Worm (Caenorhabditis elegans) whole organism, mixed stage, embryonic: Measurements from ENCODE around the gene rskd-1.
A peak's percentile ranks its signal among the peaks of the same experiment; 100 is the strongest.

Experiments
- M03D4.4 ChIP-seq: sonication (generic microtip); optimal IDR thresholded peaks from 2 replicates; lab custom pipeline; 2017; ENCODE audit warnings: mild to moderate bottlenecking, missing genetic modification characterization, missing compliant biosample characterization
- bed-3 ChIP-seq: fragments of 200-800 bp; sonication (Bioruptor generic); optimal IDR thresholded peaks from 3 replicates; lab custom pipeline; 2018; ENCODE audit warnings: mild to moderate bottlenecking, missing genetic modification characterization, moderate library complexity, missing compliant biosample characterization
- blmp-1 ChIP-seq: fragments of 150-350 bp; optimal IDR thresholded peaks from 2 replicates; lab custom pipeline; 2014; ENCODE audit warnings: missing biosample characterization, missing genetic modification characterization
- ceh-39 ChIP-seq: fragments of 150-350 bp; optimal IDR thresholded peaks from 2 replicates; lab custom pipeline; 2014; ENCODE audit warnings: missing biosample characterization, missing genetic modification characterization
- ceh-43 ChIP-seq: fragments of 200-800 bp; sonication (Bioruptor generic); optimal IDR thresholded peaks from 2 replicates; lab custom pipeline; 2018; ENCODE audit warnings: mild to moderate bottlenecking, missing genetic modification characterization, moderate library complexity, missing compliant biosample characterization
- ceh-83 ChIP-seq: fragments of 200-800 bp; sonication (Bioruptor generic); optimal IDR thresholded peaks from 2 replicates; lab custom pipeline; 2018; ENCODE audit warnings: mild to moderate bottlenecking, missing genetic modification characterization, missing compliant biosample characterization
- ces-1 ChIP-seq: fragments of 150-350 bp; optimal IDR thresholded peaks from 2 replicates; lab custom pipeline; 2014; ENCODE audit warnings: missing biosample characterization, missing genetic modification reagents, missing genetic modification characterization
- cnd-1 ChIP-seq: fragments of 200-800 bp; sonication (Bioruptor generic); optimal IDR thresholded peaks from 2 replicates; lab custom pipeline; 2018; ENCODE audit warnings: mild to moderate bottlenecking, missing genetic modification characterization, missing compliant biosample characterization
- drap-1 ChIP-seq: fragments of 200-800 bp; sonication (Bioruptor generic); optimal IDR thresholded peaks from 3 replicates; lab custom pipeline; 2018; ENCODE audit warnings: mild to moderate bottlenecking, missing genetic modification characterization, missing compliant biosample characterization
- elt-1 ChIP-seq: sonication (generic microtip); optimal IDR thresholded peaks from 2 replicates; lab custom pipeline; 2017; ENCODE audit warnings: missing genetic modification characterization, mild to moderate bottlenecking, missing compliant biosample characterization, antibody characterized with exemption, moderate library complexity, borderline replicate concordance; ENCODE audit not compliant: insufficient read depth
- elt-3 ChIP-seq: fragments of 150-350 bp; optimal IDR thresholded peaks from 2 replicates; lab custom pipeline; 2014; ENCODE audit warnings: missing biosample characterization, missing genetic modification characterization
- flh-1 ChIP-seq: fragments of 200-800 bp; sonication (Bioruptor generic); optimal IDR thresholded peaks from 2 replicates; lab custom pipeline; 2018; ENCODE audit warnings: mild to moderate bottlenecking, missing genetic modification characterization, moderate library complexity, missing compliant biosample characterization
- ham-2 ChIP-seq: fragments of 200-800 bp; sonication (Bioruptor generic); optimal IDR thresholded peaks from 2 replicates; lab custom pipeline; 2018; ENCODE audit warnings: mild to moderate bottlenecking, missing genetic modification characterization, missing compliant biosample characterization
- hlh-1 ChIP-seq: fragments of 150-350 bp; optimal IDR thresholded peaks from 2 replicates; lab custom pipeline; 2014; ENCODE audit warnings: missing biosample characterization, missing genetic modification reagents, missing genetic modification characterization
- lin-13 ChIP-seq: fragments of 150-350 bp; optimal IDR thresholded peaks from 2 replicates; lab custom pipeline; 2014; ENCODE audit warnings: missing biosample characterization, missing genetic modification characterization
- lin-32 ChIP-seq: fragments of 200-800 bp; sonication (Bioruptor generic); optimal IDR thresholded peaks from 2 replicates; lab custom pipeline; 2018; ENCODE audit warnings: mild to moderate bottlenecking, missing genetic modification characterization, missing compliant biosample characterization
- mab-5 ChIP-seq: fragments of 150-350 bp; optimal IDR thresholded peaks from 2 replicates; lab custom pipeline; 2014; ENCODE audit warnings: missing biosample characterization, missing genetic modification characterization
- mep-1 ChIP-seq: fragments of 150-350 bp; optimal IDR thresholded peaks from 2 replicates; lab custom pipeline; 2017; ENCODE audit warnings: missing biosample characterization, missing genetic modification reagents, missing genetic modification characterization, inconsistent platforms
- mls-2 ChIP-seq: sonication (generic microtip); optimal IDR thresholded peaks from 2 replicates; lab custom pipeline; 2016; ENCODE audit warnings: mild to moderate bottlenecking, missing genetic modification characterization, moderate library complexity, missing compliant biosample characterization
- nhr-12 ChIP-seq: fragments of 150-350 bp; optimal IDR thresholded peaks from 2 replicates; lab custom pipeline; 2014; ENCODE audit warnings: missing biosample characterization, missing genetic modification characterization
- nhr-2 ChIP-seq: fragments of 150-350 bp; optimal IDR thresholded peaks from 2 replicates; lab custom pipeline; 2014; ENCODE audit warnings: missing biosample characterization, missing genetic modification characterization
- nhr-237 ChIP-seq: fragments of 150-350 bp; optimal IDR thresholded peaks from 2 replicates; lab custom pipeline; 2014; ENCODE audit warnings: missing biosample characterization, missing genetic modification characterization
- nhr-28 ChIP-seq: fragments of 150-350 bp; optimal IDR thresholded peaks from 2 replicates; lab custom pipeline; 2014; ENCODE audit warnings: missing biosample characterization, missing genetic modification characterization
- nhr-76 ChIP-seq: sonication (generic microtip); optimal IDR thresholded peaks from 2 replicates; lab custom pipeline; 2017; ENCODE audit warnings: missing biosample characterization, missing genetic modification characterization
- pha-4 ChIP-seq: fragments of 150-350 bp; optimal IDR thresholded peaks from 2 replicates; lab custom pipeline; 2018; ENCODE audit warnings: missing biosample characterization, missing genetic modification reagents, missing genetic modification characterization
- sem-2 ChIP-seq: fragments of 200-800 bp; sonication (Bioruptor generic); optimal IDR thresholded peaks from 2 replicates; lab custom pipeline; 2018; ENCODE audit warnings: mild to moderate bottlenecking, missing genetic modification characterization, missing compliant biosample characterization
- snpc-4 ChIP-seq: fragments of 150-350 bp; optimal IDR thresholded peaks from 2 replicates; lab custom pipeline; 2014; ENCODE audit warnings: missing biosample characterization, missing genetic modification characterization
- sptf-1 ChIP-seq: sonication (generic microtip); optimal IDR thresholded peaks from 2 replicates; lab custom pipeline; 2017; ENCODE audit warnings: mild to moderate bottlenecking, missing genetic modification characterization, moderate library complexity, missing compliant biosample characterization
- tbx-8 ChIP-seq: fragments of 200-800 bp; sonication (Bioruptor generic); optimal IDR thresholded peaks from 2 replicates; lab custom pipeline; 2018; ENCODE audit warnings: mild to moderate bottlenecking, missing genetic modification characterization, moderate library complexity, missing compliant biosample characterization
- unc-120 ChIP-seq: sonication (generic microtip); optimal IDR thresholded peaks from 2 replicates; lab custom pipeline; 2017; ENCODE audit warnings: missing genetic modification characterization, missing compliant biosample characterization; ENCODE audit not compliant: poor library complexity, severe bottlenecking
- unc-39 ChIP-seq: fragments of 150-350 bp; optimal IDR thresholded peaks from 2 replicates; lab custom pipeline; 2014; ENCODE audit warnings: missing biosample characterization, missing genetic modification characterization
- unc-62 ChIP-seq: fragments of 150-350 bp; optimal IDR thresholded peaks from 2 replicates; lab custom pipeline; 2014; ENCODE audit warnings: missing biosample characterization, missing genetic modification reagents, missing genetic modification characterization
- zip-8 ChIP-seq: fragments of 150-350 bp; optimal IDR thresholded peaks from 2 replicates; lab custom pipeline; 2014; ENCODE audit warnings: missing biosample characterization, missing genetic modification characterization
- ztf-11 ChIP-seq: fragments of 150-350 bp; optimal IDR thresholded peaks from 2 replicates; lab custom pipeline; 2014; ENCODE audit warnings: missing biosample characterization, missing genetic modification characterization

Gene rskd-1

DNA sequence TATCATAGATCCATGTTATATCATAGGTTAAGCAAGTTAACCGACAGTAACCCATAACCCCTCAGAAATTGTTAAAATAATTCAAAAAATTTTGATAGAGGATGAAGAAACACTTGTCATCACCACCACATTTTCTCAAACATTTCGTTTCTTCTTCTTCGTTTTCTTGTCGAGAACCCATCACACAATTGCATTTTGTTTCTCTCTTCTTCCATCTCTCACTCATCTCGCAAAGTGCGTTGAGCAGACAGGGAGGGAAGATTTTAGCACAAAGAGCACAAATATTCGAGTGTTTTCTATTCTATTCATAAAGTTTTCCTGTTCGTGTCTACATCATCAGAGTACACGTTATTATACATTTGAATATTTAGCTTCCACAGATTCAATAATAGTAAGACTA lies 26.0 kb upstream of the rskd-1 start:
- TF ChIP-seq ces-1: peak; percentile 84
- TF ChIP-seq unc-62 (GFP tag; lab: Kevin White, UChicago): peak; percentile 18
- no peak for TF ChIP-seq nhr-76 (tag; lab: Kevin White, UChicago)
- peak; percentile 15 for TF ChIP-seq hlh-1 (tag; lab: Kevin White, UChicago)

DNA sequence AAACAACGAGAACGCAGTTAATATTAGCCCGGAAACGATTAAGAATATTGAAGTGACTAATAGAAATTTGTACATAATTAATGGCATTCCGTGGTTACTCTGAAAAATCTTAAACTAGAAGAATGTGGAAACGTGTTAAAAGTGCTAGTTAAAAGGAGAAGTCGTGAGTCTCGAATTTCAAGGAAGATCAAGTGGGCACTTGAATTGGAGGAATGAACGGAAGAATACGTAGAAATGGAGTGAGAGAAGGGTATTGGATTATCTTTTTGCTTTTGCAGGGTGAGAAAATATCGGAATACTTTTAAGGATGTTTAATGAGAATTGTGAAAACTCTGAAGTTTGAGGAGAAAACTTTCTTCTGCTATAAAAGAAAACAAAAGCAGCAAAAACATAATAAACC lies 21.8 kb upstream of the rskd-1 start, which contains the start of gene hpo-30:
hpo-30 (minus strand) TSS at position 101 of the 400 bp plus-strand sequence.
- TF ChIP-seq nhr-76 (tag; lab: Kevin White, UChicago) (no peak), snpc-4 (tag; lab: Kevin White, UChicago) (no peak), ceh-39 (tag; lab: Kevin White, UChicago) (no peak), mep-1 (tag; lab: Kevin White, UChicago) (no peak), tbx-8 (GFP tag; lab: Kevin White, UChicago) (no peak), bed-3 (no peak), elt-1 (no peak), flh-1 (GFP tag; lab: Kevin White, UChicago) (no peak), nhr-237 (tag; lab: Kevin White, UChicago) (no peak), zip-8 (tag; lab: Kevin White, UChicago) (no peak), unc-120 (no peak)

DNA sequence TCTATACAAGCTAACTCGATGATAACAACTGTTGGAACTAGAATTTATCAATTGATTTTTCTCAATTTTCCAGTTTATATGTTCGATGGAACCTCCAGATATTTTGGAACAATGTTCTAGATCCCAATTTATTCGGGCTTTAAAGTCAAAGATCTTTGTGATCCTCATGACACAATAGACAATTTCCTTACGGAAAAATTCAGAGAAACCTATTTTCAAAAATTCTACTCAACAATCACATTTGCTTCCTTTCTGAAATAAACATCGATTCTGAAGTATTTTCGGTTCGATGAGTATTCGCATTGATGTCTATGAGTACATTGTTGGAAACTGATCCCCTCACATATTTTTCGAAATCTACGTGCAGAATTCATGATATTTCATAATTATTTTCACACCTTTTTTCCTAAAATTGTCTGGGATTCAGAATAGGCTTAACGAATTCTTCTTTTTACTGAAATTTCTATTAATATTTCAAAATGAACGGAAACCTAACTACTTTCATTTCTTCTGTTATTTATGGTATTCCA lies 18.7 kb upstream of the rskd-1 start, which contains the start of gene srg-45:
srg-45 (plus strand) TSS at position 480 of the 530 bp plus-strand sequence.
- no peak for TF ChIP-seq unc-120
- no peak for TF ChIP-seq bed-3
- no peak for TF ChIP-seq pha-4 (tag; lab: Kevin White, UChicago)
- no peak for TF ChIP-seq lin-13
- no peak for TF ChIP-seq nhr-2 (tag; lab: Kevin White, UChicago)
- no peak for TF ChIP-seq snpc-4 (tag; lab: Kevin White, UChicago)
- no peak for TF ChIP-seq lin-32 (GFP tag; lab: Kevin White, UChicago)
- no peak for TF ChIP-seq ham-2
- TF ChIP-seq flh-1 (GFP tag; lab: Kevin White, UChicago): no peak
- no peak for TF ChIP-seq elt-3 (tag; lab: Kevin White, UChicago)
- TF ChIP-seq M03D4.4 (tag; lab: Kevin White, UChicago): no peak
- no peak for TF ChIP-seq mab-5 (tag; lab: Kevin White, UChicago)
- TF ChIP-seq hlh-1 (tag; lab: Kevin White, UChicago): no peak
- TF ChIP-seq cnd-1: no peak
- TF ChIP-seq nhr-76 (tag; lab: Kevin White, UChicago): no peak
- no peak for TF ChIP-seq drap-1 (GFP tag; lab: Kevin White, UChicago)

DNA sequence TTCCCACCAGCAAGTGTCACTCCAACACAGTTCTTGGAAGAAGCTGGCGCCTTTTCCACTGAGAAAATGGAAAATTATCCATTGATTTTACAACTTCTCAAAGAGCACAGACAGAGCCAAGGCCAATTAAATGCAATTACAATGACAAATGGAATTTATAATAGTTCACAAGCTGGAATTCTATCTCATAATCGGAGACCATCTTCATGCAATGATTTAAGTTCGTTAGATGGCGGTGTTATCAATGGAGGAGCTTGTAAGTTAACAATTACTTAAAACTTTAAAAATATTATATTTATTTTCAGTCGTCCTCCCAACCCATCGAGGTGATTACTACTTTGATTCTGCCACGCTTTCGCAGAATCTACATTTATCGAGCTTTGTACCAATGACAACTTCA lies 17.3 kb upstream of the rskd-1 start:
- no peak for TF ChIP-seq tbx-8 (GFP tag; lab: Kevin White, UChicago)
- TF ChIP-seq mls-2 (tag; lab: Kevin White, UChicago): no peak
- TF ChIP-seq hlh-1 (tag; lab: Kevin White, UChicago): no peak
- no peak for TF ChIP-seq elt-1
- no peak for TF ChIP-seq nhr-237 (tag; lab: Kevin White, UChicago)
- no peak for TF ChIP-seq ceh-39 (tag; lab: Kevin White, UChicago)
- TF ChIP-seq pha-4 (tag; lab: Kevin White, UChicago): no peak
- no peak for TF ChIP-seq elt-3 (tag; lab: Kevin White, UChicago)
- TF ChIP-seq sptf-1 (tag; lab: Kevin White, UChicago): no peak
- TF ChIP-seq unc-39 (tag; lab: Kevin White, UChicago): no peak
- TF ChIP-seq cnd-1: no peak
- TF ChIP-seq unc-120: no peak
- TF ChIP-seq blmp-1 (tag; lab: Kevin White, UChicago): no peak
- TF ChIP-seq ces-1: no peak
- no peak for TF ChIP-seq ceh-83 (GFP tag; lab: Kevin White, UChicago)
- no peak for TF ChIP-seq ztf-11 (tag; lab: Kevin White, UChicago)

DNA sequence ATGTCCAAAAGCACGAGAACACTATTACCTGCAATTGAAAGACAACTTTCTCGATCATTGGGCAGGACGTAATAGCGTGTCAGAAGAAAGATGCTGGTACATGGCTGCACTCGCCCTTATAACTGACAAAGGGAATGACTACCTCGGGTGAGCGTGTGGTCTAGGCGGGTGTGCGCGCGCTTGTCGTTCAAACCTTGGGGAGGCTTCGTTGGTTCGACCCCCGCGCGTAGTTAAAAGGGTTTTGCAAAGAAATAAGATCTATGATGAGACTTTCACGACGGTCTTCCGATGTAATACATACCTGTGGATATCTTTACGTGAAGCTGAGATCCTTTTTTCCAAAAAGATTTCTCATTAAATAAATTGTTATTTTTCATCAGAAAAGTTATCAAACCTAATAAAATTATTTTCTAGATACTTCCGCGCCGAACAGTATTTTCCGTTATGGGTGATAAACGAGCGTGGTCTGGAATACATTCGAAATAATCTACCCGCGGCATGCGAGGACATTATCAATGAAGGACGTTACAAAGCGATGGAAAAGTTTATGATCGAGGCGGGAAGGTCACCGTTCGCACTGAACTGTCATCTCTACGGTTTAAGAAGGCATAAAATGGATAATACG lies 15.2 kb upstream of the rskd-1 start:
- TF ChIP-seq ces-1: peak; percentile 68
- peak; percentile 96 for TF ChIP-seq unc-62 (GFP tag; lab: Kevin White, UChicago)
- peak; percentile 99 for TF ChIP-seq sem-2 (GFP tag; lab: Kevin White, UChicago)
- peak; percentile 7 for TF ChIP-seq zip-8 (tag; lab: Kevin White, UChicago)
- TF ChIP-seq hlh-1 (tag; lab: Kevin White, UChicago): peak; percentile 83
- TF ChIP-seq lin-13: peak; percentile 92
- peak; percentile 95 for TF ChIP-seq ztf-11 (tag; lab: Kevin White, UChicago)
- peak; percentile 99 for TF ChIP-seq ceh-43 (GFP tag; lab: Kevin White, UChicago)
- TF ChIP-seq mls-2 (tag; lab: Kevin White, UChicago): peak; percentile 100
- TF ChIP-seq pha-4 (tag; lab: Kevin White, UChicago): peak; percentile 85
- TF ChIP-seq nhr-2 (tag; lab: Kevin White, UChicago): peak; percentile 14
- TF ChIP-seq mab-5 (tag; lab: Kevin White, UChicago): peak; percentile 75
- TF ChIP-seq elt-3 (tag; lab: Kevin White, UChicago): peak; percentile 82
- peak; percentile 99 for TF ChIP-seq ham-2
- peak; percentile 92 for TF ChIP-seq unc-39 (tag; lab: Kevin White, UChicago)
- TF ChIP-seq mep-1 (tag; lab: Kevin White, UChicago): peak; percentile 79
- peak; percentile 100 for TF ChIP-seq lin-32 (GFP tag; lab: Kevin White, UChicago)
- peak; percentile 100 for TF ChIP-seq unc-120
- TF ChIP-seq flh-1 (GFP tag; lab: Kevin White, UChicago): peak; percentile 99
- TF ChIP-seq nhr-28 (tag; lab: Kevin White, UChicago): peak; percentile 97
- TF ChIP-seq ceh-83 (GFP tag; lab: Kevin White, UChicago): peak; percentile 100
- TF ChIP-seq drap-1 (GFP tag; lab: Kevin White, UChicago): peak; percentile 100
- peak; percentile 99 for TF ChIP-seq M03D4.4 (tag; lab: Kevin White, UChicago)
- TF ChIP-seq blmp-1 (tag; lab: Kevin White, UChicago): peak; percentile 68
- peak; percentile 83 for TF ChIP-seq nhr-76 (tag; lab: Kevin White, UChicago)
- peak; percentile 99 for TF ChIP-seq cnd-1
- TF ChIP-seq sptf-1 (tag; lab: Kevin White, UChicago): peak; percentile 100
- TF ChIP-seq nhr-12: peak; percentile 80
- peak; percentile 99 for TF ChIP-seq bed-3
- no peak for TF ChIP-seq snpc-4 (tag; lab: Kevin White, UChicago)
- peak; percentile 100 for TF ChIP-seq tbx-8 (GFP tag; lab: Kevin White, UChicago)
